Worm (Caenorhabditis elegans): Measurements from ENCODE around the gene VW02B12L.2.

Gene VW02B12L.2

DNA sequence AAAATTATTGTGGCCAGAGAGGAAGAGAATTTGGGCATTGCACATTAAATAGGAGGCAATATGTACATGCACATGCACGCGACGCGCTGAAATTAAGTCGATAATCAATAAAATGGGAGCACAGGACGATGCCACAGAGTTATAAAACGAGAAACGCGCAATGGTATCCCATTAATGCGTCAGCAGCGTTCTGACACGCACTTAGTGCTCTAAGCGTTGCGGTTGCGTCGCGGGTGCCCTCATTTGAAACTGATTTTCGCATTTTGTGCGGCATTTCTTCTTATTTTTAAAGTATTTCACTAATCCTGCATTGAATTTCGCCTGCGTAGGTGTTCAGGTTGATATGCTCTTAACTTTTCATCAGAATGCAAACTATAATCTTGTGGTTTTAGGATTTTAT, 12.9 kb upstream of the VW02B12L.2 start, which contains the start of gene rsp-1 (continued):
- TF ChIP-seq F49E8.2 (tag; optimal IDR thresholded peaks at IDR 0.05; ENCODE audit: insufficient read depth) (peak; percentile 53), hlh-26 (GFP tag; conservative IDR thresholded peaks at IDR 0.05) (no peak), die-1 (tag; optimal IDR thresholded peaks at IDR 0.05) (peak; percentile 11), pbrm-1 (GFP tag; IDR thresholded peaks at IDR 0.05) (peak; percentile 91), rec-8 (tag; optimal IDR thresholded peaks at IDR 0.05) (no peak), Y53G8AR.9 (GFP tag; conservative IDR thresholded peaks at IDR 0.05) (peak; percentile 93), ets-4 (GFP tag; optimal IDR thresholded peaks at IDR 0.05) (peak; percentile 40), Y79H2A.3 (GFP tag; conservative IDR thresholded peaks at IDR 0.05) (no peak), F55B11.4 (tag; optimal IDR thresholded peaks at IDR 0.05; ENCODE audit: borderline replicate concordance, insufficient read depth) (no peak), nhr-179 (tag; optimal IDR thresholded peaks at IDR 0.05) (no peak), unc-130 (GFP tag; optimal IDR thresholded peaks at IDR 0.05) (no peak), F57C9.4 (tag; optimal IDR thresholded peaks at IDR 0.05) (no peak), him-1 (tag; optimal IDR thresholded peaks at IDR 0.05) (no peak), ZK185.1 (tag; optimal IDR thresholded peaks at IDR 0.05; ENCODE audit: poor library complexity, severe bottlenecking) (peak; percentile 80), lag-1 (GFP tag; IDR thresholded peaks at IDR 0.05) (0 out of 2 replicates have a peak, but pooled peaks have one; percentile 48), madf-3 (GFP tag; IDR thresholded peaks at IDR 0.05) (peak; percentile 100), athp-1 (tag; optimal IDR thresholded peaks at IDR 0.05) (peak; percentile 82), ceh-27 (GFP tag; optimal IDR thresholded peaks at IDR 0.05) (peak; percentile 85), akir-1 (GFP tag; optimal IDR thresholded peaks at IDR 0.05) (no peak), ccch-3 (GFP tag; optimal IDR thresholded peaks at IDR 0.05) (no peak), F39B2.1 (GFP tag; IDR thresholded peaks at IDR 0.05) (no peak), ztf-22 (GFP tag; optimal IDR thresholded peaks at IDR 0.05) (no peak), chd-7 (tag; optimal IDR thresholded peaks at IDR 0.05) (peak; percentile 64), Y56A3A.18 (GFP tag; IDR thresholded peaks at IDR 0.05) (0 out of 2 replicates have a peak, but pooled peaks have one; percentile 49), sptf-2 (GFP tag; optimal IDR thresholded peaks at IDR 0.05) (peak; percentile 4), F37B4.10 (GFP tag; IDR thresholded peaks at IDR 0.05) (no peak), K11D2.4 (GFP tag; IDR thresholded peaks at IDR 0.05) (peak; percentile 88), B0261.1 (tag; optimal IDR thresholded peaks at IDR 0.05) (peak; percentile 12), madf-6 (GFP tag; IDR thresholded peaks at IDR 0.05) (peak; percentile 84), ztf-25 (GFP tag; IDR thresholded peaks at IDR 0.05) (no peak), xnd-1 (tag; optimal IDR thresholded peaks at IDR 0.05) (peak; percentile 46), lir-1 (GFP tag; conservative IDR thresholded peaks at IDR 0.05) (0 out of 2 replicates have a peak, but pooled peaks have one; percentile 39), ztf-6 (GFP tag; IDR thresholded peaks at IDR 0.05) (0 out of 2 replicates have a peak, but pooled peaks have one; percentile 26), attf-5 (GFP tag; optimal IDR thresholded peaks at IDR 0.05) (peak; percentile 98), mcd-1 (GFP tag; IDR thresholded peaks at IDR 0.05) (peak; percentile 90), madf-10 (tag; optimal IDR thresholded peaks at IDR 0.05) (peak; percentile 80), bed-2 (GFP tag; IDR thresholded peaks at IDR 0.05) (no peak), zfh-2 (GFP tag; conservative IDR thresholded peaks at IDR 0.05) (peak; percentile 74), mes-4 (tag; optimal IDR thresholded peaks at IDR 0.05) (no peak), D2030.7 (GFP tag; IDR thresholded peaks at IDR 0.05) (peak; percentile 77), hlh-12 (tag; optimal IDR thresholded peaks at IDR 0.05) (no peak), C17E4.6 (GFP tag; IDR thresholded peaks at IDR 0.05) (peak; percentile 69), nhr-90 (tag; optimal IDR thresholded peaks at IDR 0.05) (peak; percentile 23), C06A6.2 (GFP tag; conservative IDR thresholded peaks at IDR 0.05) (peak; percentile 45; the same call in 1 of the 2 replicates), T07F8.4 (tag; optimal IDR thresholded peaks at IDR 0.05) (no peak), snpc-1.3 (tag; optimal IDR thresholded peaks at IDR 0.05; ENCODE audit: insufficient read depth) (peak; percentile 72), ceh-91 (GFP tag; IDR thresholded peaks at IDR 0.05) (peak; percentile 73), egl-18 (GFP tag; IDR thresholded peaks at IDR 0.05) (0 out of 2 replicates have a peak, but pooled peaks have one; percentile 30)

All from whole organism, young adult.